Worm (Caenorhabditis elegans) whole organism, early embryonic: Measurements from ENCODE around the gene F22E5.13.

Source experiments
- aly-1 ChIP-seq: sonication (generic microtip); optimal IDR thresholded peaks from 2 replicates; lab custom pipeline; 2016; ENCODE audit warnings: missing genetic modification characterization, missing compliant biosample characterization
- ceh-13 ChIP-seq: fragments of 200-800 bp; sonication (Bioruptor generic); optimal IDR thresholded peaks from 2 replicates; lab custom pipeline; 2018; ENCODE audit warnings: mild to moderate bottlenecking, missing genetic modification characterization, missing compliant biosample characterization
- flt-1 ChIP-seq: fragments of 200-800 bp; sonication (Bioruptor generic); IDR thresholded peaks from 2 replicates; pipeline ENCODE4 v1.3.6; 2022; ENCODE audit warnings: missing genetic modification characterization, missing compliant biosample characterization
- tbx-37 ChIP-seq: fragments of 200-800 bp; sonication (Bioruptor generic); conservative IDR thresholded peaks from 2 replicates; pipeline ENCODE4 v1.3.6; 2022; ENCODE audit warnings: missing genetic modification reagents, missing genetic modification characterization, missing compliant biosample characterization

- no peak for TF ChIP-seq aly-1 (tag; lab: Kevin White, UChicago)
- no peak for TF ChIP-seq tbx-37
- no peak for TF ChIP-seq flt-1 (GFP tag; lab: Robert Waterston, UW)
- TF ChIP-seq ceh-13: no peak
Measured at ce11 chrII:2695079-2695478, 45.6 kb upstream of the F22E5.13 start.
